Fruit fly (Drosophila melanogaster): ENCODE results near the gene CG7560.

CG7560 gene

dm6 chr3L:11424858-11425257, at the start of gene CG7560:
Gene CG7560 (plus strand): TSS chr3L:11425158.
- TF ChIP-seq noc (tag; optimal IDR thresholded peaks at IDR 0.05): no peak

DNA sequence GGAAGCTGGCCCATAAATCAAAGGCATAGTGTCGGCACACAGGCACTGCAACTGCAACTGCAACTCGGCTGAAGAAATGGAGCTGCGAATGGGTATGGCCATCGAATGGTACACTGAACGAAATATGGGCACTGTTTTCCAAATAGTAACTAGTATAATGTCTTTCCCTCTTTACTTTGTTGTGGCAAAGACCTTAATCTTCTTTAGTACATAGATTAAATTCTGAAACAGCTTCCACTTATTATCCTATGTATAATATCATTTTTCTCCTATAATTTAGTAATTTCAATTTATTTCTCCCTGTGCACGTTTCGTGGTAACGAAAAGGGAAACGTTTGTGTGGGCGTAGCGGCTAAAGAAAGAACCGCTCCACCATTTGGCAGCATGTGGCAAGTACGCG, 49.7 kb upstream of the CG7560 start:
- no peak for TF ChIP-seq noc (tag; optimal IDR thresholded peaks at IDR 0.05)

DNA sequence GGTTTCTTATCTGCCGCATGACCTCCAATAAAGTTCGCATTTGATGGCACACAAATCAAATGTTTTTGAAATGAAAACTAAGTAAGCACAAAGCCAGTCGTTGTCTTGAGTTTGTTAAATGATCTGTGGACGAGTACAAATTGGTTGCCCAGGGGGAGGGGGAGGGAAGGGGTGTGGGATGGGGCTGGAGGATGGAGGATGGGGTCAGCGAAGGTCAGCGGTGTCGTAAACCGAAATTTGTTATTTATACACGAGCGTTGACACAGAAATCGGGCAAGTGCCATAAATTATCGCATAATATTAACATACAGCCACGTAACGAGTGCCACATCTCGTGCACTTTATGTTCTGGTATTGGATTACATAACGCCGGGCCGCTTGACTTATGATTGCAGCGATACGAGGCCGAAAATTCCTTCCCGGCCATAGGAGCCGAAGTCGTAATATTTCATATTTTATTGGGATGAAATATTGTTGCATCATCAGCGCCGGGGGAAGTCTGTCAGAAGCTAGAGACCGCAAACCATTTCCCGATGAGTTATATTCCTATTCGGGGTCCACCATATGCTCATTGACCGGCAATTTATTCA, 48.6 kb upstream of the CG7560 start:
- no peak for TF ChIP-seq noc (tag; optimal IDR thresholded peaks at IDR 0.05)

- TF ChIP-seq noc (tag; optimal IDR thresholded peaks at IDR 0.05): no peak
Observed at dm6 chr3L:11378429-11378914, 46.5 kb upstream of the CG7560 start.

dm6 chr3L:11379698-11380438, 45.1 kb upstream of the CG7560 start:
- no peak for TF ChIP-seq noc (tag; optimal IDR thresholded peaks at IDR 0.05)

DNA sequence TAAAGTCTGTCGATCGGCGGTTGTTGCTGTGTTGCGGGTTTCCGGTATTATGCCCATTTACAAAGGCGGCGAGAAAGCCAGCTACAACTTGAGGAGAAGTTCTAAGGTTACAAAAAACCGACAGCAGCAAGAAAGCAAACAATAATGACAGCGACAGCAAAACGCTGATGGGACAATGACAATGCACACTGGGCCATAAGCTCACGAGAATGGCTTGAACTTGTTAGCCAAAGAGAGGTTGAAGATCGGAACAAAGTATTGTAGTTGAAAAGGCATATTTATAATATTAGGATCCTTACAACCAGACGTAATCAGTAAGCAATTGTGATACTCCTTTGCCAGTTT, 44.5 kb upstream of the CG7560 start:
- TF ChIP-seq noc (tag; optimal IDR thresholded peaks at IDR 0.05): no peak

DNA sequence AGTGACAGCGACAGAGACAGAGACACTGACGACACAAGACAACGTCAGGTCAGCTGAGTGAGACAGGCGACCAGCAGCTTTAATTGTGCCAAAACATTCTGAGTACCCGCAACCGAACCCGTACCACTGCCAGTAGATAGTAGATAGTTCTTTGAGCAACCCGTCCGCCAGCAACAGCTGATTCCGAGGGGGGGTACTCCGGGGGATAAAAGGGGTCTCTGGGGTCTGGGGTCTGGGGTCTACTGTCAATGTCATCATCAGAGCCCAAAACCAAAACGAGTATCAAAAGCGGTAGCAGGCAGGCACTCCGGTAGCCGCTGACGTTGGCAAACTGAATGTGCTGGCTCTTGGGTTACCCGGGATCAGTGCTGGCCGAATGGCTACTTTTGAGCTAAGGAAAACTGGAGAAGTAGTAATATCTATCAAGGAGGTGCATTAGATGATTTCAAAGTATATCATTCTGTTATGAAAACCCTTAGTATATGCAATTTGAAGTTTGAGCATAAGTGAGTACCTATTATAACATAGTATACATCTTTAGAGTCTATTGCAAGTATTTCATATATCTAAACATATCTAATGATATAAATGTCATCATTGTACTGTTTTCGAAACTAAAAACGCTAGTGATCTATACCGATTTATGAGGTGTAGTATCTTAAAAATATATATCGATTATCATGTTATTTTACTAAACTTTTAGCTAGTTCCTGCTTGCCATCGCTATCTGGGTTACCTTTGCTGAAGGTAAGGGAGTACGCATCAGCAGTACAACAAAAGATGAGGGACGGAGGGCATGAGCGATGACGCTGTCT, 43.6 kb upstream of the CG7560 start:
- TF ChIP-seq noc (tag; optimal IDR thresholded peaks at IDR 0.05): no peak

DNA sequence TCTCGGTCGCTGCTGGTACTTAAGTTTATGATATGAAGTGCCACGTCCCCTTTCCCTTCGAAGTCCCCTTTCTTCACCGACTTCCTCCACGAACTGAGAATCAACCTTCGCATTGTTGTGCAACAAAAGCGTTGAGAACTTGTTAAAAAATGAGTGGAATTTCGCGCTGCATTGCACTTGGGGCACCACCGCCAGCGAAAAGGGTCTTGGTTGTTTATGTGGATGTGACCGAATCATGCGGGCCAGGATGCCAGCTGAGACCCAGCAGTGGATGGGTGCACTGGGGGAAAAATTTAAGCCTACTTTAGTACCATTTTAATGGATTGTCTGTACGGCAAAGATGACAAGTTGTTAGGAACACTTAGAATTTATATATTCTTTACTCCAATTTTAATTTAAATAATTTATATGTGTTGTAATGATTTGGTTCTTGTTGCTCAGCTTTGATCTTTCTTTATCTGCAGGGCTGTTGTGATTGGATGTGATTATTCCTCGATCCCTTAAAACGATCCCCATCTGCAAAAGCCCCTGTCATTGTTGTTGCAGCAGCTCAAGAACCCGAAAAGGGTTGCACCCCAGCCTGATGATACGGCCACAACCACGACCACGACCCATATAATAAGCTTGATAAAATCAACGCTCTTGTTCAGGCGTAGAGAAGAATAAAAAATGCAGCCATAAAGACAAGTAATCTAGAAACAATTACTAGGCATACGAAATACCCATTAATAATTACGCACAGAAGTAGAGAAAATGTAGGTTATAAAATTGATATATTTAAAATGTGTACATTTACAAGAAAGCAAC, 42.8 kb upstream of the CG7560 start:
- no peak for TF ChIP-seq noc (tag; optimal IDR thresholded peaks at IDR 0.05)

- no peak for TF ChIP-seq noc (tag; optimal IDR thresholded peaks at IDR 0.05)
Observed at dm6 chr3L:11382748-11383424, 42.1 kb upstream of the CG7560 start.

dm6 chr3L:11384225-11384624, 40.7 kb upstream of the CG7560 start:
- TF ChIP-seq noc (tag; optimal IDR thresholded peaks at IDR 0.05): no peak

DNA sequence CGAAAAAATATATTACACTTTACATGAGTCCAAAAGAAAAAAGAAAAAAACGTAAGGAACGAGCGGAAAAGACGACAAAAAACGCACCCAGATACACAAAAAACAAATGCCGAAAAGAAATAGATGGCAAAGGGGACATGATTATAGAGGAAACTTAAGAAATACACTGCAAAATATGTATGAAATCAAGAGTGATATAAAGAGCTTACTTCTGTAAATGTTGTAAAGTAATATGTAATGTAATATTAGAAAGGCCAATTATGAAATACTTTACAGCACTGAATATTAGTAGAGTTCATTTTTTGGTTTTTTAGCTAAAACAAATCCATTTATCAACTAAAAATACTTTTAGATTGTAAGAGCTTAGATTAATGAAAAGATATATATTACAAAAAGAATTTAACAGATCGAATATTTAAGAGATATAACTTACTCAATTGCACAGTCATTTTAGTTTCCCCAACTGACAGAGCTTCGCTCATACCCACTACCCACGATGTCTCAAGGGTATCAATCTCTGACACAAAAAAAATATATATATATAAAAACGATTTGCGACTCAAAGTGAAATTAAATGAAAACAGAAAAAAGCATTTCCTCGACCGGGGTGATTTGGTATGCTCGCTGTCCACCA, 40.0 kb upstream of the CG7560 start:
- TF ChIP-seq noc (tag; optimal IDR thresholded peaks at IDR 0.05): no peak

- TF ChIP-seq noc (tag; optimal IDR thresholded peaks at IDR 0.05): no peak
Observed at dm6 chr3L:11388964-11389625, 35.9 kb upstream of the CG7560 start.

DNA sequence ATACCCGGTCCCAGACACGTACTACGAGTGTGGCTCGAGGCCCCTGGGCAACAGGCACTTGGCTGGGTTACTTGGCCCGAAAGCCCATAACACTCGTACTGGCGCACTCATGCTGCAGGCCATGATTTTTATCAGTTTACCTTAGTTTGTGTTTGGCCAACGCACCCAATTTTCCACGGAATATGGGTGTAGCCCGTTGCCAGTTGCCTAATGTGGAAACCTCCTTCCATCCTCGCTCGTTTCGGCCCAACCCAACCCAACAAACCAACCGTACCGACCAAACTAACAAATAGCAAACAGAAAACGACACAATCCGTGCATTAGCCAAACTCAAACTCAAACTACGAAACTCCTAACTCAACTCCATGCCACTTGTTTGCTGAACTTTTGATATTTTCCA, 31.2 kb upstream of the CG7560 start:
- no peak for TF ChIP-seq noc (tag; optimal IDR thresholded peaks at IDR 0.05)

dm6 chr3L:11394390-11394789, 30.6 kb upstream of the CG7560 start, which contains the start of gene CG11726:
Gene CG11726 (plus strand): TSS chr3L:11394690.
- no peak for TF ChIP-seq noc (tag; optimal IDR thresholded peaks at IDR 0.05)
